Worm (Caenorhabditis elegans): ENCODE measurements around the gene arx-4.

Gene arx-4

DNA sequence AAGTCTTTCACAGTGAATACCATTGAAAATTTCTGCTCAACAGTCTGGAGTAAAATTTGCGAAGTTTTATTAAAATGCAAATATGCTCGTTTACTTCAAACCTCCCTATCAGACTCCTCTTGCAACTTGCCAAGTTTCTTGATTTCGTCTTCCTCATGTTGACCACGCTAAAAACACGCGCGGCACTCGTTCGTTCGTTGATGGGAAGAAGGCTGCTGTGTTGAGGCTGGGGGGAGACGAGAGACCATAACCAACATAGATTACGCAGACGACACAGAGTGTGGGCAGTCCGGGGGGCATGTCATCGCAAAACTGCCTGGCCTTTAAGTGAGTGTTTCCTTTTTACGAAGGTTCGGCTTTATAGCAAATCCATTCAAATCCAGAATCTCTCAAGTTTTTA lies 18.1 kb upstream of the arx-4 start (continued):
- TF ChIP-seq daf-12 (tag; optimal IDR thresholded peaks at IDR 0.05) (no peak), tag-97 (GFP tag; IDR thresholded peaks at IDR 0.05) (no peak), nhr-48 (tag; optimal IDR thresholded peaks at IDR 0.05) (peak; percentile 18), lin-38 (GFP tag; IDR thresholded peaks at IDR 0.05) (peak; percentile 28; the same call in 1 of the 2 replicates), aha-1 (tag) (peak; percentile 40), mep-1 (tag; optimal IDR thresholded peaks at IDR 0.05) (peak; percentile 57), F10B5.3 (tag; optimal IDR thresholded peaks at IDR 0.05) (no peak), dmd-6 (GFP tag; IDR thresholded peaks at IDR 0.05) (peak; percentile 53), fos-1 (tag; optimal IDR thresholded peaks at IDR 0.05) (no peak), nhr-111 (GFP tag; optimal IDR thresholded peaks at IDR 0.05) (no peak), rbr-2 (tag; optimal IDR thresholded peaks at IDR 0.05) (no peak), ama-1 (optimal IDR thresholded peaks at IDR 0.05) (no peak), F37D6.2 (tag; optimal IDR thresholded peaks at IDR 0.05) (no peak), nhr-28 (tag; optimal IDR thresholded peaks at IDR 0.05) (peak; percentile 55), T20F7.1 (GFP tag; optimal IDR thresholded peaks at IDR 0.05) (no peak), hlh-30 (tag; optimal IDR thresholded peaks at IDR 0.05; ENCODE audit: insufficient read depth) (peak; percentile 77), hif-1 (tag; optimal IDR thresholded peaks at IDR 0.05) (no peak), nhr-41 (GFP tag; IDR thresholded peaks at IDR 0.05) (no peak), zip-2 (tag; optimal IDR thresholded peaks at IDR 0.05) (no peak), ceh-32 (tag; optimal IDR thresholded peaks at IDR 0.05; ENCODE audit: poor library complexity) (no peak), F44E2.7 (GFP tag; IDR thresholded peaks at IDR 0.05) (no peak)

DNA sequence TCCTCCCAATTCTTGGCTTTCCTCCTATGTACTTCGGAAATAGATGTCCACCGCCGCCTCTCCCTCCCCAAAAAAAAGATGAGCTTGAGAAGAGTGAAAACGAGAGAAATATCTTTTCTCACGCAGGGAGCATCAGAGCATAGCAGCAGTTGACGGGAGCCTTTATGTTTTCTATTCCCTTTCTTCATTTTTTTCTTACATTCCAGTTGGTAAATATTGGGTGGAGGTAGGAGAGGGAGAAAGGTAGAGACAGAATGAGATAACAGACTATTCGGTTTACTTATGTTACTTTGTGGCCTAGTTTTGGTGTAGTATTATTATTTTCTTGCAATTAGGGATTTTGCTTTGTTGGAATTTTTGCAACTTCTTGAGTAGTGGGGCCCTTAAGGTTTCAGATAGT lies 17.5 kb upstream of the arx-4 start:
- TF ChIP-seq F26F4.8 (GFP tag; conservative IDR thresholded peaks at IDR 0.05) (no peak), ZK337.2 (GFP tag; IDR thresholded peaks at IDR 0.05) (no peak), unc-62 (GFP tag; optimal IDR thresholded peaks at IDR 0.05 in 1 of 2) (peak in 1 of 2 experiments; percentile 43), unc-62 (tag; optimal IDR thresholded peaks at IDR 0.05) (no peak), daf-16 (GFP tag; optimal IDR thresholded peaks at IDR 0.05) (no peak), daf-16 (tag; optimal IDR thresholded peaks at IDR 0.05) (peak; percentile 17), lin-29 (GFP tag; IDR thresholded peaks at IDR 0.05) (no peak), ama-1 (optimal IDR thresholded peaks at IDR 0.05) (no peak)

- peak; percentile 91 for TF ChIP-seq nhr-28 (tag; optimal IDR thresholded peaks at IDR 0.05)
- peak; percentile 95 for TF ChIP-seq lin-38 (GFP tag; IDR thresholded peaks at IDR 0.05)
- TF ChIP-seq dmd-6 (GFP tag; IDR thresholded peaks at IDR 0.05): peak; percentile 72
- no peak for TF ChIP-seq cey-2 (tag; optimal IDR thresholded peaks at IDR 0.05; ENCODE audit: borderline replicate concordance, insufficient read depth)
- TF ChIP-seq ztf-7 (tag; optimal IDR thresholded peaks at IDR 0.05): peak; percentile 29
- TF ChIP-seq duxl-1 (tag; optimal IDR thresholded peaks at IDR 0.05; ENCODE audit: poor library complexity): peak; percentile 17
- TF ChIP-seq skn-1 (tag; optimal IDR thresholded peaks at IDR 0.05): no peak
- no peak for TF ChIP-seq ceh-20 (GFP tag; IDR thresholded peaks at IDR 0.05)
- TF ChIP-seq hif-1 (tag; optimal IDR thresholded peaks at IDR 0.05): peak in 1 of 2 experiments; percentile 47
- no peak for TF ChIP-seq vab-7 (GFP tag; IDR thresholded peaks at IDR 0.05)
- TF ChIP-seq mes-2 (tag; optimal IDR thresholded peaks at IDR 0.05; ENCODE audit: poor library complexity, severe bottlenecking): peak; percentile 13
- TF ChIP-seq lsy-2 (tag; optimal IDR thresholded peaks at IDR 0.05): peak; percentile 24 to 77
- peak; percentile 57 for TF ChIP-seq mxl-3 (GFP tag; optimal IDR thresholded peaks at IDR 0.05)
- no peak for TF ChIP-seq daf-16 (GFP tag; optimal IDR thresholded peaks at IDR 0.05)
- TF ChIP-seq daf-16 (tag; optimal IDR thresholded peaks at IDR 0.05): peak; percentile 86
- TF ChIP-seq nhr-11 (tag; optimal IDR thresholded peaks at IDR 0.05): peak; percentile 37
- TF ChIP-seq nhr-102 (tag; optimal IDR thresholded peaks at IDR 0.05): peak; percentile 42
- no peak for TF ChIP-seq ceh-32 (tag; optimal IDR thresholded peaks at IDR 0.05; ENCODE audit: poor library complexity)
- TF ChIP-seq mep-1 (tag; optimal IDR thresholded peaks at IDR 0.05): peak; percentile 56
- TF ChIP-seq R02D3.7 (tag; optimal IDR thresholded peaks at IDR 0.05): no peak
- TF ChIP-seq nhr-48 (tag; optimal IDR thresholded peaks at IDR 0.05): peak; percentile 53
- no peak for TF ChIP-seq ceh-44 (GFP tag; IDR thresholded peaks at IDR 0.05)
- TF ChIP-seq mdl-1 (tag; optimal IDR thresholded peaks at IDR 0.05): peak in 1 of 2 experiments; percentile 89
- no peak for TF ChIP-seq Y75B8A.6 (GFP tag; IDR thresholded peaks at IDR 0.05)
- TF ChIP-seq nhr-77 (tag; optimal IDR thresholded peaks at IDR 0.05): peak; percentile 84
- peak; percentile 91 for TF ChIP-seq hlh-30 (tag; optimal IDR thresholded peaks at IDR 0.05; ENCODE audit: insufficient read depth)
- TF ChIP-seq pqm-1 (tag; optimal IDR thresholded peaks at IDR 0.05): peak; percentile 1
- peak; percentile 58 for TF ChIP-seq T20F7.1 (GFP tag; optimal IDR thresholded peaks at IDR 0.05)
- TF ChIP-seq hlh-11 (tag; optimal IDR thresholded peaks at IDR 0.05): peak; percentile 82
- TF ChIP-seq aha-1 (tag): peak; percentile 84
- TF ChIP-seq dve-1 (tag; optimal IDR thresholded peaks at IDR 0.05; ENCODE audit: insufficient read depth): peak; percentile 82
- peak; percentile 25 for TF ChIP-seq rbr-2 (tag; optimal IDR thresholded peaks at IDR 0.05)
Observed at ce11 chrIII:845485-845884, 16.6 kb upstream of the arx-4 start, which contains the start of gene K02F3.2. Gene K02F3.2 (plus strand): TSS chrIII:845841.
